Worm (Caenorhabditis elegans) whole organism, late embryonic: ENCODE data around the gene klp-12.

Source experiments
- ama-1 ChIP-seq: fragments of 150-350 bp; optimal IDR thresholded peaks from 2 replicates; lab custom pipeline; 2014
- che-1 ChIP-seq: sonication (generic microtip); optimal IDR thresholded peaks from 2 replicates; lab custom pipeline; 2016; ENCODE audit warnings: mild to moderate bottlenecking, missing genetic modification characterization, missing compliant biosample characterization

- TF ChIP-seq che-1 (no peak), ama-1 (lab: Kevin White, UChicago) (no peak)
These were observed 5.7 kb downstream of the klp-12 start, which contains the start of gene T01G1.2 for ce11 chrIV:11353946-11354458.
